Fruit fly (Drosophila melanogaster): ENCODE data around the gene inaF-D.

- TF ChIP-seq psq (optimal IDR thresholded peaks at IDR 0.05) (no peak), CG8478 (optimal IDR thresholded peaks at IDR 0.05) (no peak), Dll (optimal IDR thresholded peaks at IDR 0.05) (no peak)
These were observed 23.8 kb downstream of the inaF-D start, which contains the start of gene CG2444 for dm6 chrX:11704929-11705612.

Data from whole organism.